Worm (Caenorhabditis elegans) whole organism, L4 larva: ENCODE data around the gene puf-12.

Experiments used
- ces-1 ChIP-seq: fragments of 150-350 bp; sonication (generic microtip); optimal IDR thresholded peaks from 4 replicates; lab custom pipeline; 2014; ENCODE audit warnings: missing biosample characterization, missing genetic modification reagents, missing genetic modification characterization
- pha-4 ChIP-seq, 2 experiments: fragments of 150-350 bp in 1 of 2; fragments of 200-800 bp in 1 of 2; sonication (Bioruptor generic) in 1 of 2; IDR thresholded peaks in 1 of 2; optimal IDR thresholded peaks in 1 of 2; 2 replicates each; pipeline versions ENCODE4 v1.3.6 to Lab custom; 2014 to 2022; ENCODE audit warnings: missing genetic modification characterization in 2 of 2, missing genetic modification reagents in 2 of 2, missing biosample characterization in 1 of 2, missing compliant biosample characterization in 1 of 2

- TF ChIP-seq ces-1 (GFP tag; lab: Kevin White, UChicago) (no peak), pha-4 (GFP tag; IDR thresholded peaks at IDR 0.05; lab: Robert Waterston, UW) (no peak), pha-4 (tag; optimal IDR thresholded peaks at IDR 0.05; lab: Kevin White, UChicago) (no peak)
Observed at ce11 chrII:10139177-10139640, 39.1 kb downstream of the puf-12 start, which contains the start of gene asah-2.
